Worm (Caenorhabditis elegans): ENCODE data around the gene cht-2.

cht-2 gene

DNA sequence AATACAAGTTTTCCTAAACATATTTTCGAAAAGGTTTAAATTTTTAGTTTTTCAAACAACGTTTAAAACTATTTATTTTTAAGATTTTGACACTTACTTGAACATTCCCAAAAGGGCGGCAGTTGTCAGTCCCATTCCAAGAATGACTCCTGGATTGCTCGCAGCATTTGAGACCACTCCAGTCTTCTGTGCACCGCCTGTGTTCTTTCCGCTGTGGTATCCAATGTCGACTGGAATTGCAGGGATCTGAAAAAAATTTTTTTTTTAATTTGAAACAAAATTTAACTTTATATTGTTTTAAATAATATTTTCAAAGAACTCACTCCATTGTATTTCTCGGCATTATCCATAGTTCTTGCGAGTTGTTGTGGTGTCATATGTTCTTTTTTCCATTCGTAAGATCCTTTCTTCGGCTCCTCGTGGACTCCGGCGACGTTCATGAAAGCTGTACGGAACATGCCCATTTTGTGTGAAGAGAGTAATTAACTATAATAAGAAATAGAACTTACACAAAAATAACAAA is 38.9 kb upstream of the cht-2 start, which contains the start of gene M05D6.5:
M05D6.5 (minus strand) TSS at position 473 of the 523 bp plus-strand sequence.
- peak in 1 of 2 experiments; percentile 34 for TF ChIP-seq unc-62 (GFP tag; optimal IDR thresholded peaks at IDR 0.05 in 1 of 2)
- no peak for TF ChIP-seq unc-62 (tag; optimal IDR thresholded peaks at IDR 0.05)
- TF ChIP-seq ama-1 (optimal IDR thresholded peaks at IDR 0.05) = peak; percentile 14
- TF ChIP-seq Y5F2A.4 (GFP tag; optimal IDR thresholded peaks at IDR 0.05) = no peak
- no peak for TF ChIP-seq F26F4.8 (GFP tag; conservative IDR thresholded peaks at IDR 0.05)
- TF ChIP-seq aha-1 (tag) = no peak
- peak; percentile 3; the same call in 1 of the 2 replicates for TF ChIP-seq vab-7 (GFP tag; IDR thresholded peaks at IDR 0.05)
- TF ChIP-seq nhr-11 (tag; optimal IDR thresholded peaks at IDR 0.05) = no peak
- peak; percentile 23; the same call in 1 of the 2 replicates for TF ChIP-seq pha-4 (GFP tag; IDR thresholded peaks at IDR 0.05)
- no peak for TF ChIP-seq pha-4 (tag; optimal IDR thresholded peaks at IDR 0.05)
- peak; percentile 57 for TF ChIP-seq zfp-3 (GFP tag; conservative IDR thresholded peaks at IDR 0.05)
- no peak for TF ChIP-seq lir-3 (tag; optimal IDR thresholded peaks at IDR 0.05)
- TF ChIP-seq snpc-1.2 (GFP tag; IDR thresholded peaks at IDR 0.05) = no peak

DNA sequence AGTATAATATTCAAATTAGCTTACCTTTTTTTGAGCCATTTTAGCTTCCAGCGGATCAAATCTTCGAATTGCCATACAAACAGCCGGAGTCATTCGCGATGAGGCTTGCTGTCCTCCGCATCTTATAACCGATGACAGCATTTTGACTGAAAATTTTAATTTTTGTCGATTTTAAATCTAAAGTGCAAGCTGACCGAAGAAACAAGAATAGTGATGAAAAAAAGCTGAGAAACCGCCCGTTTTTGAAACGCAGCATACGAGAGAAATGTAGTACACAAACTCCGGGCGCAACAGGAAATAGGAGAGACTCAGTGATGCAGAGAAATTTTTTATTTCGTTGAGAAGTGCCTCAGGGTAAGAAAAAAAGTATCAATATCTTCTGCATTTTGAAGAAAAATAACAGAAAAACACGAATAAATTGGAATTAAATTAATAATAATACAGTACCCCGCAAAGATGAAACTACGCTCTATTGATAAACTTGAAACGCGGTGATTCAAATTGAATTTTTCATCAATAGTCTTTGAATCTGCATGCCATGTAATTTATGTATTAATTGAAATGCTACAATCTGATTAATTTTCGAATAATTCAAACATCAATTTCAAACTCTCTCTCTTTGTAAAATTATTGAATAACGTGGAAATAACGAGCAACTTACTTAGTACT is 37.5 kb upstream of the cht-2 start:
- TF ChIP-seq dpl-1 (GFP tag; optimal IDR thresholded peaks at IDR 0.05) (peak; percentile 23), ceh-28 (tag; optimal IDR thresholded peaks at IDR 0.05) (no peak), nhr-41 (GFP tag; IDR thresholded peaks at IDR 0.05) (no peak), nhr-28 (tag; optimal IDR thresholded peaks at IDR 0.05) (peak; percentile 99), T20F7.1 (GFP tag; optimal IDR thresholded peaks at IDR 0.05) (peak; percentile 45), madf-5 (GFP tag; IDR thresholded peaks at IDR 0.05) (no peak), snpc-1.2 (GFP tag; IDR thresholded peaks at IDR 0.05) (0 out of 2 replicates have a peak, but pooled peaks have one; percentile 34), nhr-11 (tag; optimal IDR thresholded peaks at IDR 0.05) (peak; percentile 40), dmd-6 (GFP tag; IDR thresholded peaks at IDR 0.05) (peak; percentile 26; the same call in 1 of the 2 replicates), madf-9 (GFP tag; conservative IDR thresholded peaks at IDR 0.05) (no peak), nhr-77 (tag; optimal IDR thresholded peaks at IDR 0.05) (peak; percentile 37), lin-38 (GFP tag; IDR thresholded peaks at IDR 0.05) (peak; percentile 46), aha-1 (tag) (peak; percentile 90), tra-1 (GFP tag; IDR thresholded peaks at IDR 0.05) (no peak), daf-16 (GFP tag; optimal IDR thresholded peaks at IDR 0.05) (no peak), daf-16 (tag; optimal IDR thresholded peaks at IDR 0.05) (peak; percentile 22), dmd-8 (GFP tag; IDR thresholded peaks at IDR 0.05) (no peak), dve-1 (tag; optimal IDR thresholded peaks at IDR 0.05; ENCODE audit: insufficient read depth) (peak; percentile 9), pqm-1 (tag; optimal IDR thresholded peaks at IDR 0.05) (peak; percentile 42), zip-11 (GFP tag; IDR thresholded peaks at IDR 0.05) (no peak), mxl-3 (GFP tag; optimal IDR thresholded peaks at IDR 0.05) (peak; percentile 14), spr-1 (tag; optimal IDR thresholded peaks at IDR 0.05) (no peak), hlh-11 (tag; optimal IDR thresholded peaks at IDR 0.05) (peak; percentile 47), ama-1 (optimal IDR thresholded peaks at IDR 0.05) (peak; percentile 26), lsy-2 (tag; optimal IDR thresholded peaks at IDR 0.05) (peak in 1 of 2 experiments; percentile 82)

DNA sequence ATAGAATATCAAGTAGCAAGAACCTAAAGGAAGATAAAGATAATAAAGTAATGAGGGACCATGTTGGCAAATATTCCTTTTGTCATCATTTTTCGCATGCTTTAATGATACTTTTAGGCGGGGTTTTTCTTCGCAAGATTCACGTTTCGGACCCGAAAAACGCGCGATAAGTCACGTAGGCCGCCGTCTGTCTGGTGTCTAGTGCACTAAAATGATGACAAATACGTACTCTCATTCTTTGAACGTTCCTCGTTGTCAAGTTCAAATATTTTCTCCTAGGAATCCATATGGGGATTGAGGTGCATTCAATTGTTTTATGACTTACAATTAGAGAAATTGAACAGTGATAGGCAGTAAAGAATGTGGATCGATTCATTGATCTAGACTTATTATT is 36.9 kb upstream of the cht-2 start, which contains the start of gene taap-1:
taap-1 (minus strand) TSS at position 79 of the 394 bp plus-strand sequence.
- TF ChIP-seq nhr-6 (tag; optimal IDR thresholded peaks at IDR 0.05) = no peak
- no peak for TF ChIP-seq unc-130 (GFP tag; optimal IDR thresholded peaks at IDR 0.05)
- no peak for TF ChIP-seq dpl-1 (GFP tag; optimal IDR thresholded peaks at IDR 0.05)
- no peak for TF ChIP-seq zfp-2 (tag; optimal IDR thresholded peaks at IDR 0.05)
- TF ChIP-seq daf-8 (GFP tag; IDR thresholded peaks at IDR 0.05) = no peak
- TF ChIP-seq ces-1 (GFP tag; optimal IDR thresholded peaks at IDR 0.05) = no peak
- TF ChIP-seq D1046.2 (GFP tag; IDR thresholded peaks at IDR 0.05) = no peak
- TF ChIP-seq ZK546.5 (tag; optimal IDR thresholded peaks at IDR 0.05) = no peak
- TF ChIP-seq pqm-1 (tag; optimal IDR thresholded peaks at IDR 0.05) = no peak
- TF ChIP-seq cey-2 (tag; optimal IDR thresholded peaks at IDR 0.05; ENCODE audit: borderline replicate concordance, insufficient read depth) = no peak
- TF ChIP-seq nhr-28 (tag; optimal IDR thresholded peaks at IDR 0.05) = peak; percentile 4
- no peak for TF ChIP-seq zfp-3 (GFP tag; conservative IDR thresholded peaks at IDR 0.05)
- no peak for TF ChIP-seq fos-1 (tag; optimal IDR thresholded peaks at IDR 0.05)
- TF ChIP-seq nhr-11 (tag; optimal IDR thresholded peaks at IDR 0.05) = no peak
- peak; percentile 15 for TF ChIP-seq mes-2 (tag; optimal IDR thresholded peaks at IDR 0.05; ENCODE audit: poor library complexity, severe bottlenecking)
- TF ChIP-seq rbr-2 (tag; optimal IDR thresholded peaks at IDR 0.05) = no peak
- TF ChIP-seq ZK337.2 (GFP tag; IDR thresholded peaks at IDR 0.05) = no peak
- no peak for TF ChIP-seq zag-1 (tag; optimal IDR thresholded peaks at IDR 0.05)
- TF ChIP-seq Y48G9A.11 (GFP tag; IDR thresholded peaks at IDR 0.05) = no peak

Data from whole organism, L4 larva.